Worm (Caenorhabditis elegans) whole organism, young adult: ENCODE data around the gene M153.3.

ENCODE experiments used
- B0035.1 ChIP-seq: sonication (generic microtip); optimal IDR thresholded peaks from 2 replicates; lab custom pipeline; 2016; ENCODE audit warnings: missing genetic modification characterization, mild to moderate bottlenecking, missing compliant biosample characterization, missing genotype, missing genetic modification reagents
- C17E4.6 ChIP-seq: fragments of 200-800 bp; sonication (Bioruptor generic); IDR thresholded peaks from 2 replicates; pipeline ENCODE4 v1.3.6; 2022; ENCODE audit warnings: missing genetic modification reagents, missing genetic modification characterization, missing compliant biosample characterization
- F33H1.4 ChIP-seq: fragments of 200-800 bp; sonication (Bioruptor generic); IDR thresholded peaks from 2 replicates; pipeline ENCODE4 v1.3.6; 2022; ENCODE audit warnings: missing genetic modification reagents, missing genetic modification characterization, missing compliant biosample characterization
- F57C9.4 ChIP-seq: sonication (generic microtip); optimal IDR thresholded peaks from 2 replicates; lab custom pipeline; 2017; ENCODE audit warnings: mild to moderate bottlenecking, missing genetic modification characterization, missing compliant biosample characterization
- Y53G8AR.9 ChIP-seq: fragments of 200-800 bp; sonication (Bioruptor generic); conservative IDR thresholded peaks from 2 replicates; pipeline ENCODE4 v1.3.6; 2022; ENCODE audit warnings: missing genetic modification reagents, missing genetic modification characterization, missing compliant biosample characterization
- Y56A3A.18 ChIP-seq: fragments of 200-800 bp; sonication (Bioruptor generic); IDR thresholded peaks from 2 replicates; pipeline ENCODE4 v1.3.6; 2022; ENCODE audit warnings: missing genetic modification reagents, missing genetic modification characterization, missing compliant biosample characterization
- attf-6 ChIP-seq: fragments of 200-800 bp; sonication (Bioruptor generic); IDR thresholded peaks from 2 replicates; pipeline ENCODE4 v1.3.6; 2022; ENCODE audit warnings: missing genetic modification reagents, missing genetic modification characterization, missing compliant biosample characterization
- ccch-3 ChIP-seq: fragments of 200-800 bp; sonication (Bioruptor generic); optimal IDR thresholded peaks from 2 replicates; lab custom pipeline; 2018; ENCODE audit warnings: mild to moderate bottlenecking, missing genetic modification characterization, missing compliant biosample characterization
- chd-7 ChIP-seq: sonication (generic microtip); optimal IDR thresholded peaks from 2 replicates; lab custom pipeline; 2016; ENCODE audit warnings: mild to moderate bottlenecking, missing genetic modification characterization, moderate library complexity, missing compliant biosample characterization
- dox-1 ChIP-seq: fragments of 200-800 bp; sonication (Bioruptor generic); IDR thresholded peaks from 2 replicates; pipeline ENCODE4 v1.3.6; 2022; ENCODE audit warnings: missing genetic modification reagents, missing genetic modification characterization, missing compliant biosample characterization
- egl-18 ChIP-seq: fragments of 200-800 bp; sonication (Bioruptor generic); IDR thresholded peaks from 2 replicates; pipeline ENCODE4 v1.3.6; 2022; ENCODE audit warnings: missing genetic modification reagents, missing genetic modification characterization, missing compliant biosample characterization
- hlh-12 ChIP-seq: sonication (generic microtip); optimal IDR thresholded peaks from 2 replicates; lab custom pipeline; 2016; ENCODE audit warnings: missing genetic modification characterization, missing compliant biosample characterization
- hrde-1 ChIP-seq: sonication (generic microtip); optimal IDR thresholded peaks from 2 replicates; lab custom pipeline; 2016; ENCODE audit warnings: missing genetic modification characterization, mild to moderate bottlenecking, missing compliant biosample characterization, moderate library complexity, missing genotype, missing genetic modification reagents, borderline replicate concordance
- lin-35 ChIP-seq, 3 experiments: fragments of 150-350 bp in 2 of 3; sonication (generic microtip) in 1 of 3; optimal IDR thresholded peaks; 2 replicates each; lab custom pipeline; 2014 to 2018; ENCODE audit warnings: missing biosample characterization in 3 of 3, missing genetic modification characterization in 3 of 3, missing genetic modification reagents in 3 of 3
- lin-40 ChIP-seq: sonication (generic microtip); optimal IDR thresholded peaks from 2 replicates; lab custom pipeline; 2016; ENCODE audit warnings: missing genetic modification characterization, mild to moderate bottlenecking, missing compliant biosample characterization, missing genotype, missing genetic modification reagents
- lin-54 ChIP-seq: fragments of 200-800 bp; sonication (Bioruptor generic); optimal IDR thresholded peaks from 2 replicates; lab custom pipeline; 2018; ENCODE audit warnings: mild to moderate bottlenecking, missing genetic modification characterization, missing compliant biosample characterization
- lir-1 ChIP-seq: fragments of 200-800 bp; sonication (Bioruptor generic); conservative IDR thresholded peaks from 2 replicates; pipeline ENCODE4 v1.3.6; 2022; ENCODE audit warnings: missing genetic modification reagents, missing genetic modification characterization, missing compliant biosample characterization
- lsl-1 ChIP-seq: fragments of 200-800 bp; sonication (Bioruptor generic); optimal IDR thresholded peaks from 2 replicates; lab custom pipeline; 2018; ENCODE audit warnings: mild to moderate bottlenecking, missing genetic modification characterization, moderate library complexity, missing compliant biosample characterization
- lsy-27 ChIP-seq: sonication (generic microtip); optimal IDR thresholded peaks from 2 replicates; lab custom pipeline; 2017; ENCODE audit warnings: missing genetic modification characterization, mild to moderate bottlenecking, missing compliant biosample characterization, antibody characterized with exemption, missing genotype, borderline replicate concordance; ENCODE audit not compliant: insufficient read depth
- madf-3 ChIP-seq: fragments of 200-800 bp; sonication (Bioruptor generic); IDR thresholded peaks from 2 replicates; pipeline ENCODE4 v1.3.6; 2022; ENCODE audit warnings: missing genetic modification reagents, missing genetic modification characterization, missing compliant biosample characterization
- mes-4 ChIP-seq: sonication (generic microtip); optimal IDR thresholded peaks from 2 replicates; lab custom pipeline; 2016; ENCODE audit warnings: missing genotype, missing genetic modification characterization, missing compliant biosample characterization
- nfya-1 ChIP-seq: sonication (generic microtip); optimal IDR thresholded peaks from 2 replicates; lab custom pipeline; 2017; ENCODE audit warnings: antibody characterized with exemption, missing compliant biosample characterization, missing genetic modification characterization, borderline replicate concordance; ENCODE audit not compliant: insufficient read depth
- nfya-2 ChIP-seq: fragments of 200-800 bp; sonication (Bioruptor generic); IDR thresholded peaks from 2 replicates; pipeline ENCODE4 v1.3.6; 2022; ENCODE audit warnings: missing genetic modification reagents, missing genetic modification characterization, missing compliant biosample characterization
- nfyb-1 ChIP-seq: fragments of 200-800 bp; sonication (Bioruptor generic); IDR thresholded peaks from 2 replicates; pipeline ENCODE4 v1.3.6; 2022; ENCODE audit warnings: missing genetic modification reagents, missing genetic modification characterization, missing compliant biosample characterization
- nhr-120 ChIP-seq: fragments of 200-800 bp; sonication (Bioruptor generic); IDR thresholded peaks from 2 replicates; pipeline ENCODE4 v1.3.6; 2022; ENCODE audit warnings: missing genetic modification characterization, missing compliant biosample characterization
- nhr-179 ChIP-seq: sonication (generic microtip); optimal IDR thresholded peaks from 2 replicates; lab custom pipeline; 2016; ENCODE audit warnings: mild to moderate bottlenecking, missing genetic modification characterization, missing compliant biosample characterization
- pbrm-1 ChIP-seq: fragments of 200-800 bp; sonication (Bioruptor generic); IDR thresholded peaks from 2 replicates; pipeline ENCODE4 v1.3.6; 2022; ENCODE audit warnings: missing genetic modification reagents, missing genetic modification characterization, missing compliant biosample characterization
- pha-4 ChIP-seq: fragments of 150-350 bp; sonication (generic microtip); optimal IDR thresholded peaks from 2 replicates; lab custom pipeline; 2014; ENCODE audit warnings: missing biosample characterization, missing genetic modification reagents, missing genetic modification characterization
- rcor-1 ChIP-seq: fragments of 200-800 bp; sonication (Bioruptor generic); IDR thresholded peaks from 2 replicates; pipeline ENCODE4 v1.3.6; 2022; ENCODE audit warnings: missing genetic modification reagents, missing genetic modification characterization, missing compliant biosample characterization
- rec-8 ChIP-seq, 2 experiments: sonication (generic microtip); optimal IDR thresholded peaks; 2 replicates each; lab custom pipeline; 2016; ENCODE audit warnings: mild to moderate bottlenecking in 2 of 2, missing genetic modification characterization in 2 of 2, missing genetic modification reagents in 2 of 2, missing genotype in 2 of 2, missing biosample characterization in 1 of 2, missing compliant biosample characterization in 1 of 2, moderate library complexity in 1 of 2
- snpc-1.1 ChIP-seq: sonication (generic microtip); optimal IDR thresholded peaks from 2 replicates; lab custom pipeline; 2017; ENCODE audit warnings: missing genetic modification characterization, mild to moderate bottlenecking, missing compliant biosample characterization, antibody characterized with exemption, moderate library complexity, missing genotype, missing genetic modification reagents; ENCODE audit not compliant: insufficient read depth
- snpc-3.4 ChIP-seq: sonication (generic microtip); optimal IDR thresholded peaks from 2 replicates; lab custom pipeline; 2017; ENCODE audit warnings: missing genetic modification characterization, mild to moderate bottlenecking, missing compliant biosample characterization, antibody characterized with exemption, moderate library complexity, missing genotype, missing genetic modification reagents
- snpc-4 ChIP-seq, 5 experiments: fragments of 150-350 bp in 1 of 5; sonication (generic microtip) in 4 of 5; optimal IDR thresholded peaks; 2 replicates each; lab custom pipeline; 2014 to 2018; ENCODE audit warnings: missing genetic modification characterization in 5 of 5, missing biosample characterization in 3 of 5, antibody characterized with exemption in 2 of 5, mild to moderate bottlenecking in 2 of 5, missing compliant biosample characterization in 2 of 5, missing genotype in 2 of 5, moderate library complexity in 2 of 5, missing genetic modification reagents in 1 of 5
- somi-1 ChIP-seq: fragments of 200-800 bp; sonication (Bioruptor generic); optimal IDR thresholded peaks from 2 replicates; lab custom pipeline; 2018; ENCODE audit warnings: mild to moderate bottlenecking, missing genetic modification characterization, missing compliant biosample characterization
- unc-62 ChIP-seq: fragments of 150-350 bp; optimal IDR thresholded peaks from 2 replicates; lab custom pipeline; 2014; ENCODE audit warnings: missing biosample characterization, missing genetic modification reagents, missing genetic modification characterization
- xnd-1 ChIP-seq: sonication (generic microtip); optimal IDR thresholded peaks from 2 replicates; lab custom pipeline; 2016; ENCODE audit warnings: missing genotype, missing genetic modification reagents, missing genetic modification characterization, missing compliant biosample characterization
- zfh-2 ChIP-seq: fragments of 200-800 bp; sonication (Bioruptor generic); conservative IDR thresholded peaks from 2 replicates; pipeline ENCODE4 v1.3.6; 2022; ENCODE audit warnings: missing genetic modification reagents, missing genetic modification characterization, missing compliant biosample characterization
- zim-3 ChIP-seq: sonication (generic microtip); optimal IDR thresholded peaks from 2 replicates; lab custom pipeline; 2017; ENCODE audit warnings: mild to moderate bottlenecking, missing genetic modification characterization, moderate library complexity, missing compliant biosample characterization
- ztf-22 ChIP-seq: fragments of 200-800 bp; sonication (Bioruptor generic); optimal IDR thresholded peaks from 2 replicates; lab custom pipeline; 2018; ENCODE audit warnings: mild to moderate bottlenecking, missing genetic modification characterization, moderate library complexity, missing compliant biosample characterization
- ztf-26 ChIP-seq: sonication (generic microtip); optimal IDR thresholded peaks from 2 replicates; lab custom pipeline; 2017; ENCODE audit warnings: missing genetic modification characterization, missing compliant biosample characterization

Gene M153.3

ce11 chrX:12168765-12169164 lies 26.1 kb downstream of the M153.3 start:
- TF ChIP-seq lin-35 (GFP tag; optimal IDR thresholded peaks at IDR 0.05; lab: Kevin White, UChicago) (peak in 1 of 3 experiments; percentile 32), hlh-12 (tag; lab: Kevin White, UChicago) (no peak), madf-3 (GFP tag; lab: Robert Waterston, UW) (0 out of 2 replicates have a peak, but pooled peaks have one; percentile 17)

ce11 chrX:12169390-12169789 lies 26.7 kb downstream of the M153.3 start:
- peak; percentile 34 for TF ChIP-seq chd-7 (tag; lab: Kevin White, UChicago)
- TF ChIP-seq rec-8 (tag; optimal IDR thresholded peaks at IDR 0.05; lab: Kevin White, UChicago), result no peak
- no peak for TF ChIP-seq ztf-22
- peak; percentile 53; the same call in 1 of the 2 replicates for TF ChIP-seq egl-18 (GFP tag; lab: Robert Waterston, UW)
- no peak for TF ChIP-seq unc-62 (GFP tag; lab: Kevin White, UChicago)
- 0 out of 2 replicates have a peak, but pooled peaks have one; percentile 9 for TF ChIP-seq Y53G8AR.9
- TF ChIP-seq C17E4.6 (GFP tag; lab: Robert Waterston, UW), result 0 out of 2 replicates have a peak, but pooled peaks have one; percentile 18
- TF ChIP-seq nfyb-1 (GFP tag; lab: Robert Waterston, UW), result 0 out of 2 replicates have a peak, but pooled peaks have one; percentile 16
- no peak for TF ChIP-seq ztf-26 (tag; lab: Kevin White, UChicago)
- no peak for TF ChIP-seq hrde-1 (tag; lab: Kevin White, UChicago)
- no peak for TF ChIP-seq mes-4 (tag; lab: Kevin White, UChicago)
- 0 out of 2 replicates have a peak, but pooled peaks have one; percentile 48 for TF ChIP-seq attf-6
- TF ChIP-seq snpc-3.4 (tag; lab: Kevin White, UChicago), result no peak
- 0 out of 2 replicates have a peak, but pooled peaks have one; percentile 16 for TF ChIP-seq nfya-2 (GFP tag; lab: Robert Waterston, UW)
- TF ChIP-seq F33H1.4 (GFP tag; lab: Robert Waterston, UW), result no peak

ce11 chrX:12171631-12172348 lies 29.1 kb downstream of the M153.3 start, which contains the start of gene F57G12.1:
Gene F57G12.1 (minus strand): TSS chrX:12171681.
- TF ChIP-seq snpc-1.1 (tag; lab: Kevin White, UChicago) (no peak), snpc-4 (GFP tag; optimal IDR thresholded peaks at IDR 0.05; lab: Kevin White, UChicago) (no peak), snpc-4 (tag; optimal IDR thresholded peaks at IDR 0.05; lab: Kevin White, UChicago) (peak in 1 of 4 experiments; percentile 50), lin-40 (tag; lab: Kevin White, UChicago) (peak; percentile 34), Y56A3A.18 (peak; percentile 55; the same call in 1 of the 2 replicates), nhr-120 (no peak), zfh-2 (GFP tag; lab: Robert Waterston, UW) (peak; percentile 99), dox-1 (GFP tag; lab: Robert Waterston, UW) (peak; percentile 65; the same call in 1 of the 2 replicates), unc-62 (GFP tag; lab: Kevin White, UChicago) (peak; percentile 59), B0035.1 (tag; lab: Kevin White, UChicago) (no peak), lin-35 (GFP tag; optimal IDR thresholded peaks at IDR 0.05; lab: Kevin White, UChicago) (peak in 1 of 3 experiments; percentile 29), nhr-179 (tag; lab: Kevin White, UChicago) (no peak), ccch-3 (GFP tag; lab: Kevin White, UChicago) (peak; percentile 4), nfya-1 (tag; lab: Kevin White, UChicago) (no peak), zim-3 (tag; lab: Kevin White, UChicago) (no peak), somi-1 (GFP tag; lab: Kevin White, UChicago) (peak; percentile 22), lsy-27 (peak; percentile 24), chd-7 (tag; lab: Kevin White, UChicago) (peak; percentile 76), rcor-1 (peak; percentile 22; the same call in 1 of the 2 replicates), xnd-1 (no peak), lir-1 (GFP tag; lab: Robert Waterston, UW) (no peak), pha-4 (tag; lab: Kevin White, UChicago) (no peak), nfyb-1 (GFP tag; lab: Robert Waterston, UW) (no peak; the same call in 1 of the 2 replicates), pbrm-1 (GFP tag; lab: Robert Waterston, UW) (0 out of 2 replicates have a peak, but pooled peaks have one; percentile 47), lsl-1 (GFP tag; lab: Kevin White, UChicago) (no peak), F57C9.4 (tag; lab: Kevin White, UChicago) (no peak), lin-54 (GFP tag; lab: Kevin White, UChicago) (no peak)
